Worm (Caenorhabditis elegans) whole organism, young adult: ENCODE data around the gene nep-23.

ENCODE experiments used
- B0261.1 ChIP-seq: sonication (generic microtip); optimal IDR thresholded peaks from 2 replicates; lab custom pipeline; 2016; ENCODE audit warnings: mild to moderate bottlenecking, missing genetic modification characterization, moderate library complexity, missing compliant biosample characterization
- B0336.3 ChIP-seq: fragments of 200-800 bp; sonication (Bioruptor generic); IDR thresholded peaks from 2 replicates; pipeline ENCODE4 v1.3.6; 2022; ENCODE audit warnings: missing genetic modification characterization, missing compliant biosample characterization
- C06A6.2 ChIP-seq: fragments of 200-800 bp; sonication (Bioruptor generic); conservative IDR thresholded peaks from 2 replicates; pipeline ENCODE4 v1.3.6; 2022; ENCODE audit warnings: missing genetic modification characterization, missing compliant biosample characterization
- F33H1.4 ChIP-seq: fragments of 200-800 bp; sonication (Bioruptor generic); IDR thresholded peaks from 2 replicates; pipeline ENCODE4 v1.3.6; 2022; ENCODE audit warnings: missing genetic modification reagents, missing genetic modification characterization, missing compliant biosample characterization
- F49E8.2 ChIP-seq: sonication (generic microtip); optimal IDR thresholded peaks from 3 replicates; lab custom pipeline; 2017; ENCODE audit warnings: missing genetic modification characterization, mild to moderate bottlenecking, missing compliant biosample characterization, antibody characterized with exemption, moderate library complexity; ENCODE audit not compliant: insufficient read depth
- F57C9.4 ChIP-seq: sonication (generic microtip); optimal IDR thresholded peaks from 2 replicates; lab custom pipeline; 2017; ENCODE audit warnings: mild to moderate bottlenecking, missing genetic modification characterization, missing compliant biosample characterization
- Y67H2A.10 ChIP-seq: fragments of 200-800 bp; sonication (Bioruptor generic); conservative IDR thresholded peaks from 2 replicates; pipeline ENCODE4 v1.3.6; 2022; ENCODE audit warnings: missing genetic modification reagents, missing genetic modification characterization, missing compliant biosample characterization
- akir-1 ChIP-seq: fragments of 200-800 bp; sonication (Bioruptor generic); optimal IDR thresholded peaks from 2 replicates; lab custom pipeline; 2018; ENCODE audit warnings: mild to moderate bottlenecking, missing genetic modification characterization, moderate library complexity, missing compliant biosample characterization
- atf-7 ChIP-seq: sonication (generic microtip); optimal IDR thresholded peaks from 2 replicates; lab custom pipeline; 2017; ENCODE audit warnings: mild to moderate bottlenecking, missing genetic modification characterization, missing compliant biosample characterization
- bed-2 ChIP-seq: fragments of 200-800 bp; sonication (Bioruptor generic); IDR thresholded peaks from 2 replicates; pipeline ENCODE4 v1.3.6; 2022; ENCODE audit warnings: missing genetic modification reagents, missing genetic modification characterization, missing compliant biosample characterization
- cebp-1 ChIP-seq, 2 experiments: fragments of 200-800 bp in 1 of 2; sonication (Bioruptor generic) in 1 of 2; sonication (generic microtip) in 1 of 2; IDR thresholded peaks in 1 of 2; optimal IDR thresholded peaks in 1 of 2; 2 replicates each; pipeline versions ENCODE4 v1.3.6 to Lab custom; 2017 to 2022; ENCODE audit warnings: missing compliant biosample characterization in 2 of 2, missing genetic modification characterization in 2 of 2, mild to moderate bottlenecking in 1 of 2, missing genetic modification reagents in 1 of 2, moderate library complexity in 1 of 2
- cebp-2 ChIP-seq: fragments of 200-800 bp; sonication (Bioruptor generic); IDR thresholded peaks from 2 replicates; pipeline ENCODE4 v1.3.6; 2022; ENCODE audit warnings: missing genetic modification characterization, missing compliant biosample characterization
- ceh-79 ChIP-seq: sonication (generic microtip); optimal IDR thresholded peaks from 2 replicates; lab custom pipeline; 2017; ENCODE audit warnings: mild to moderate bottlenecking, missing genetic modification characterization, missing compliant biosample characterization
- egrh-3 ChIP-seq: fragments of 200-800 bp; sonication (Bioruptor generic); IDR thresholded peaks from 2 replicates; pipeline ENCODE4 v1.3.6; 2022; ENCODE audit warnings: missing genetic modification reagents, missing genetic modification characterization, missing compliant biosample characterization
- ets-4 ChIP-seq: fragments of 200-800 bp; sonication (Bioruptor generic); optimal IDR thresholded peaks from 2 replicates; lab custom pipeline; 2018; ENCODE audit warnings: mild to moderate bottlenecking, missing genetic modification characterization, missing compliant biosample characterization
- hlh-12 ChIP-seq: sonication (generic microtip); optimal IDR thresholded peaks from 2 replicates; lab custom pipeline; 2016; ENCODE audit warnings: missing genetic modification characterization, missing compliant biosample characterization
- hsf-1 ChIP-seq: fragments of 200-800 bp; sonication (Bioruptor generic); IDR thresholded peaks from 2 replicates; pipeline ENCODE4 v1.3.6; 2022; ENCODE audit warnings: missing genetic modification reagents, missing genetic modification characterization, missing compliant biosample characterization
- lag-1 ChIP-seq: fragments of 200-800 bp; sonication (Bioruptor generic); IDR thresholded peaks from 2 replicates; pipeline ENCODE4 v1.3.6; 2022; ENCODE audit warnings: missing genetic modification reagents, missing genetic modification characterization, missing compliant biosample characterization
- lin-40 ChIP-seq: sonication (generic microtip); optimal IDR thresholded peaks from 2 replicates; lab custom pipeline; 2016; ENCODE audit warnings: missing genetic modification characterization, mild to moderate bottlenecking, missing compliant biosample characterization, missing genotype, missing genetic modification reagents
- lsy-27 ChIP-seq: sonication (generic microtip); optimal IDR thresholded peaks from 2 replicates; lab custom pipeline; 2017; ENCODE audit warnings: missing genetic modification characterization, mild to moderate bottlenecking, missing compliant biosample characterization, antibody characterized with exemption, missing genotype, borderline replicate concordance; ENCODE audit not compliant: insufficient read depth
- madf-3 ChIP-seq: fragments of 200-800 bp; sonication (Bioruptor generic); IDR thresholded peaks from 2 replicates; pipeline ENCODE4 v1.3.6; 2022; ENCODE audit warnings: missing genetic modification reagents, missing genetic modification characterization, missing compliant biosample characterization
- mel-28 ChIP-seq: sonication (generic microtip); optimal IDR thresholded peaks from 2 replicates; lab custom pipeline; 2016; ENCODE audit warnings: borderline replicate concordance, mild to moderate bottlenecking, missing genetic modification characterization, missing compliant biosample characterization
- mes-4 ChIP-seq: sonication (generic microtip); optimal IDR thresholded peaks from 2 replicates; lab custom pipeline; 2016; ENCODE audit warnings: missing genotype, missing genetic modification characterization, missing compliant biosample characterization
- nhr-179 ChIP-seq: sonication (generic microtip); optimal IDR thresholded peaks from 2 replicates; lab custom pipeline; 2016; ENCODE audit warnings: mild to moderate bottlenecking, missing genetic modification characterization, missing compliant biosample characterization
- nhr-90 ChIP-seq: sonication (generic microtip); optimal IDR thresholded peaks from 2 replicates; lab custom pipeline; 2016; ENCODE audit warnings: missing genotype, mild to moderate bottlenecking, missing genetic modification characterization, missing compliant biosample characterization
- pbrm-1 ChIP-seq: fragments of 200-800 bp; sonication (Bioruptor generic); IDR thresholded peaks from 2 replicates; pipeline ENCODE4 v1.3.6; 2022; ENCODE audit warnings: missing genetic modification reagents, missing genetic modification characterization, missing compliant biosample characterization
- repo-1 ChIP-seq: sonication (generic microtip); optimal IDR thresholded peaks from 2 replicates; lab custom pipeline; 2017; ENCODE audit warnings: mild to moderate bottlenecking, missing genetic modification characterization, missing compliant biosample characterization
- rpc-1 ChIP-seq, 2 experiments: fragments of 150-350 bp in 1 of 2; sonication (generic microtip) in 1 of 2; optimal IDR thresholded peaks; 2 replicates each; lab custom pipeline; 2014 to 2018; ENCODE audit warnings: missing biosample characterization in 1 of 2, missing genetic modification characterization in 1 of 2, missing genetic modification reagents in 1 of 2, missing genotype in 1 of 2
- snpc-1.1 ChIP-seq: sonication (generic microtip); optimal IDR thresholded peaks from 2 replicates; lab custom pipeline; 2017; ENCODE audit warnings: missing genetic modification characterization, mild to moderate bottlenecking, missing compliant biosample characterization, antibody characterized with exemption, moderate library complexity, missing genotype, missing genetic modification reagents; ENCODE audit not compliant: insufficient read depth
- snpc-4 ChIP-seq, 5 experiments: fragments of 150-350 bp in 1 of 5; sonication (generic microtip) in 4 of 5; optimal IDR thresholded peaks; 2 replicates each; lab custom pipeline; 2014 to 2018; ENCODE audit warnings: missing genetic modification characterization in 5 of 5, missing biosample characterization in 3 of 5, antibody characterized with exemption in 2 of 5, mild to moderate bottlenecking in 2 of 5, missing compliant biosample characterization in 2 of 5, missing genotype in 2 of 5, moderate library complexity in 2 of 5, missing genetic modification reagents in 1 of 5
- unc-130 ChIP-seq: sonication (generic microtip); optimal IDR thresholded peaks from 2 replicates; lab custom pipeline; 2016; ENCODE audit warnings: missing genetic modification reagents, missing genetic modification characterization, missing compliant biosample characterization
- zfh-2 ChIP-seq: fragments of 200-800 bp; sonication (Bioruptor generic); conservative IDR thresholded peaks from 2 replicates; pipeline ENCODE4 v1.3.6; 2022; ENCODE audit warnings: missing genetic modification reagents, missing genetic modification characterization, missing compliant biosample characterization
- ztf-3 ChIP-seq: fragments of 200-800 bp; sonication (Bioruptor generic); optimal IDR thresholded peaks from 2 replicates; lab custom pipeline; 2018; ENCODE audit warnings: mild to moderate bottlenecking, missing genetic modification characterization, missing compliant biosample characterization

The nep-23 gene

DNA sequence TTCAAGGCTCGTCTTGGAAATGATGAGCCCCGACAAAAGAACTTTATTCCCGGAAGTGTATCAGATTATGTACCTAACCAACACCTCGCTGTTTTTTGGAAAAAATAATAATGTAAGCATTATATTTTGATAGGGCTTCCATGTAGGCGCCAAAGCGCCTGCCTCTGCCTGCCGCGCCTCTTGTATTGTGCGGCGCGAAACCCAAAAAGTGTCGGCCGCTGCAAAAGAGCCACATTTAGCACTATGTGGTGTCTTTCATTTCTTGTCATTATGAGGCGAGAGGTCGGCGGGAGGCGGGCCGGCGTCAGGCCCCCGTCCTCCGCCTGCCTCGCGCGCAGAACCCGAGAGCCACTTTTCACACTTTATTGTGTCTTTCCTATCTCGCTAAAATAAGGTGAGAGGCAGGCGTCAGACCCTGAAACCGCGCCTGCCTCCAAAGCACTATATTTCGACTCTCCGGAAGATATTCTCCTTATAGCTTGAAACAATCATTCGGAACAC is 5.3 kb downstream of the nep-23 start:
- TF ChIP-seq cebp-2 (GFP tag; lab: Robert Waterston, UW) = no peak
- peak; percentile 89 for TF ChIP-seq zfh-2
- TF ChIP-seq bed-2 (GFP tag; lab: Robert Waterston, UW) = 0 out of 2 replicates have a peak, but pooled peaks have one; percentile 40
- TF ChIP-seq snpc-1.1 = peak; percentile 47
- no peak for TF ChIP-seq mel-28
- TF ChIP-seq egrh-3 (GFP tag; lab: Robert Waterston, UW) = peak; percentile 48; the same call in 1 of the 2 replicates
- 0 out of 2 replicates have a peak, but pooled peaks have one; percentile 24 for TF ChIP-seq hsf-1
- TF ChIP-seq ets-4 (GFP tag; lab: Kevin White, UChicago) = no peak
- no peak for TF ChIP-seq repo-1
- no peak for TF ChIP-seq snpc-4 (GFP tag; optimal IDR thresholded peaks at IDR 0.05; lab: Kevin White, UChicago)
- peak in 1 of 4 experiments; percentile 81 for TF ChIP-seq snpc-4 (tag; optimal IDR thresholded peaks at IDR 0.05; lab: Kevin White, UChicago)

DNA sequence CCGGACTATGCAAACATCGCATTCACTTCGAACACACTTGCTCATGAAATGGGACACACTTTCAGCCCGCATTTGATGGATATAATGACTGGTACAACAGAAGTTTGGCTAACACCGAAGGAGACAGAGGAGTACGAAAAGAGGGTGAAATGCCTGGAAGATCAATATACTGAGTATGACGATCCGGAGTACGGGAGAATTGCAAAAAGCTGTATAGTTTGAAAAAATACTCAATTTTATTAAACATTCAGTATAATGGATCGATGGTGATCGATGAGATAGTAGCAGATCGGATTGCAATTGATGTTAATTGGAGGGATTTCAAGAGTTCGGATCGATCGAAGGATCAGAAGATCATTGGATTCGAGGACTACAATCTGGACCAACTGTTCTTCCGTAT is 6.4 kb downstream of the nep-23 start:
- TF ChIP-seq hlh-12 (tag; lab: Kevin White, UChicago) = no peak
- TF ChIP-seq lin-40 (tag; lab: Kevin White, UChicago) = no peak
- no peak for TF ChIP-seq F49E8.2 (tag; lab: Kevin White, UChicago)
- TF ChIP-seq cebp-1 (GFP tag; IDR thresholded peaks at IDR 0.05; lab: Robert Waterston, UW) = no peak
- TF ChIP-seq cebp-1 (tag; optimal IDR thresholded peaks at IDR 0.05; lab: Kevin White, UChicago) = no peak
- no peak for TF ChIP-seq nhr-90 (tag; lab: Kevin White, UChicago)
- no peak for TF ChIP-seq B0261.1 (tag; lab: Kevin White, UChicago)
- no peak for TF ChIP-seq madf-3 (GFP tag; lab: Robert Waterston, UW)
- TF ChIP-seq lag-1 (GFP tag; lab: Robert Waterston, UW) = no peak
- TF ChIP-seq nhr-179 = no peak
- no peak for TF ChIP-seq mes-4
- TF ChIP-seq rpc-1 (optimal IDR thresholded peaks at IDR 0.05; lab: Kevin White, UChicago) = no peak
- TF ChIP-seq rpc-1 (tag; optimal IDR thresholded peaks at IDR 0.05; lab: Kevin White, UChicago) = no peak
- no peak for TF ChIP-seq Y67H2A.10
- no peak for TF ChIP-seq C06A6.2 (GFP tag; lab: Robert Waterston, UW)

DNA sequence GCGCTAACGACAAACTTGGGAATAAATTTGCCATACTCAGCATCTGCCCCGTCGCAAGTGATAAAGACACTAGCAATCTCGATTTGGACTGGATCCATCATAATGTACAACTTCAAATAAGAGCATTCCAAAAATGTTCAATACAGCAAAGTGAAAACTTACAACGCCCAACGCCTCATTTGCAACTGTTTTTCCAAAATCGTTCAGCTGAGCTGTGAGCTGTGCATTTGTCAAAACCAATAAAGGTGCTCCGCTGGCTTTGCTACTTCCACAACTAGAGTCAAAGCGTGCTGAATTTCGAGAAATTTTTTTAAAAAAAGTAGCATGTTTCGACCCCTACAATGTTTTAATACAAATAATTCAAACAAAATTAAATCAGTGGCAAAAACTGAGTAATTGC is 10.9 kb downstream of the nep-23 start, which contains the start of gene Y116A8C.49:
Y116A8C.49 (minus strand) TSS at position 101 of the 400 bp plus-strand sequence.
- no peak for TF ChIP-seq ztf-3 (GFP tag; lab: Kevin White, UChicago)
- TF ChIP-seq unc-130 = no peak
- TF ChIP-seq F33H1.4 (GFP tag; lab: Robert Waterston, UW) = no peak
- no peak for TF ChIP-seq B0336.3 (GFP tag; lab: Robert Waterston, UW)
- TF ChIP-seq repo-1 = no peak
- no peak for TF ChIP-seq zfh-2
- TF ChIP-seq lsy-27 (tag; lab: Kevin White, UChicago) = no peak
- TF ChIP-seq lin-40 (tag; lab: Kevin White, UChicago) = no peak
- no peak for TF ChIP-seq F57C9.4 (tag; lab: Kevin White, UChicago)
- no peak for TF ChIP-seq atf-7 (tag; lab: Kevin White, UChicago)
- TF ChIP-seq cebp-2 (GFP tag; lab: Robert Waterston, UW) = no peak
- TF ChIP-seq nhr-179 = no peak
- no peak for TF ChIP-seq akir-1 (GFP tag; lab: Kevin White, UChicago)
- no peak for TF ChIP-seq pbrm-1
- TF ChIP-seq ceh-79 (tag; lab: Kevin White, UChicago) = no peak
- TF ChIP-seq, all 124 proteins: peak for 0
